Fruit fly (Drosophila melanogaster) whole organism, embryonic: ENCODE data around the gene Mrm2.

ENCODE experiments used
- Ada2b ChIP-seq: fragments of 200-800 bp; sonication (Bioruptor generic); IDR thresholded peaks from 2 replicates; pipeline ENCODE4 v1.3.6; 2022; ENCODE audit warnings: missing biosample characterization, missing genetic modification characterization
- Antp ChIP-seq: fragments of 200-800 bp; sonication (Bioruptor generic); optimal IDR thresholded peaks from 3 replicates; lab custom pipeline; 2016; ENCODE audit warnings: missing biosample characterization, missing genetic modification characterization
- Blimp-1 ChIP-seq: fragments of 200-800 bp; sonication (Bioruptor generic); optimal IDR thresholded peaks from 3 replicates; lab custom pipeline; 2018; ENCODE audit warnings: missing biosample characterization, missing genetic modification characterization, mild to moderate bottlenecking, moderate library complexity, missing genetic modification reagents
- CG1024 ChIP-seq: fragments of 200-800 bp; sonication (Bioruptor generic); IDR thresholded peaks from 2 replicates; pipeline ENCODE4 v1.3.6; 2022; ENCODE audit warnings: missing biosample characterization, missing genetic modification characterization
- CG10543 ChIP-seq: fragments of 200-800 bp; sonication (Bioruptor generic); optimal IDR thresholded peaks from 3 replicates; lab custom pipeline; 2017; ENCODE audit warnings: missing biosample characterization, mild to moderate bottlenecking, missing genetic modification characterization, moderate library complexity
- CG11247 ChIP-seq: fragments of 200-800 bp; sonication (Bioruptor generic); IDR thresholded peaks from 2 replicates; pipeline ENCODE4 v1.3.6; 2022; ENCODE audit warnings: missing biosample characterization, missing genetic modification characterization
- CG11504 ChIP-seq: fragments of 200-800 bp; sonication (Bioruptor generic); optimal IDR thresholded peaks from 3 replicates; lab custom pipeline; 2019; ENCODE audit warnings: missing biosample characterization, mild to moderate bottlenecking, missing genetic modification characterization, moderate library complexity
- CG14965 ChIP-seq: fragments of 200-800 bp; sonication (Bioruptor generic); optimal IDR thresholded peaks from 2 replicates; lab custom pipeline; 2016; ENCODE audit warnings: missing biosample characterization, missing genetic modification characterization, borderline replicate concordance
- CG17359 ChIP-seq: fragments of 200-800 bp; sonication (Bioruptor generic); optimal IDR thresholded peaks from 3 replicates; lab custom pipeline; 2018; ENCODE audit warnings: missing biosample characterization, mild to moderate bottlenecking, missing genetic modification characterization, moderate library complexity
- CG17612 ChIP-seq: fragments of 200-800 bp; sonication (Bioruptor generic); IDR thresholded peaks from 2 replicates; pipeline ENCODE4 v1.3.6; 2022; ENCODE audit warnings: missing biosample characterization, missing genetic modification characterization
- CG18011 ChIP-seq: fragments of 200-800 bp; sonication (Bioruptor generic); optimal IDR thresholded peaks from 2 replicates; lab custom pipeline; 2017; ENCODE audit warnings: missing biosample characterization, missing genetic modification characterization, mild to moderate bottlenecking, moderate library complexity, missing genotype
- CG18764 ChIP-seq: fragments of 200-800 bp; sonication (Bioruptor generic); optimal IDR thresholded peaks from 3 replicates; lab custom pipeline; 2016; ENCODE audit warnings: missing biosample characterization, missing genetic modification characterization
- CG2120 ChIP-seq: fragments of 200-800 bp; sonication (Bioruptor generic); optimal IDR thresholded peaks from 3 replicates; lab custom pipeline; 2016; ENCODE audit warnings: missing biosample characterization, missing genetic modification characterization
- CG2875 ChIP-seq: fragments of 200-800 bp; sonication (Bioruptor generic); optimal IDR thresholded peaks from 2 replicates; lab custom pipeline; 2017; ENCODE audit warnings: missing biosample characterization, mild to moderate bottlenecking, missing genetic modification characterization, missing genetic modification reagents
- CG4730 ChIP-seq: fragments of 200-800 bp; sonication (Bioruptor generic); IDR thresholded peaks from 2 replicates; pipeline ENCODE4 v1.3.6; 2022; ENCODE audit warnings: missing biosample characterization, missing genetic modification characterization
- CG5180 ChIP-seq: fragments of 200-800 bp; sonication (Bioruptor generic); optimal IDR thresholded peaks from 3 replicates; lab custom pipeline; 2017; ENCODE audit warnings: missing biosample characterization, missing genetic modification characterization, mild to moderate bottlenecking, moderate library complexity, missing genetic modification reagents
- CG6175 ChIP-seq: fragments of 200-800 bp; sonication (Bioruptor generic); IDR thresholded peaks from 3 replicates; pipeline ENCODE4 v1.3.6; 2022; ENCODE audit warnings: missing biosample characterization, missing genetic modification characterization
- CG7839 ChIP-seq: fragments of 200-800 bp; sonication (Bioruptor generic); optimal IDR thresholded peaks from 3 replicates; lab custom pipeline; 2018; ENCODE audit warnings: missing biosample characterization, mild to moderate bottlenecking, missing genetic modification characterization, moderate library complexity
- CG8290 ChIP-seq, 3 experiments: fragments of 200-800 bp; sonication (Bioruptor generic); optimal IDR thresholded peaks; 2 replicates each; lab custom pipeline; 2016 to 2019; ENCODE audit warnings: missing biosample characterization in 3 of 3, missing genetic modification characterization in 3 of 3, mild to moderate bottlenecking in 2 of 3, moderate library complexity in 1 of 3
- CG8944 ChIP-seq: fragments of 200-800 bp; sonication (Bioruptor generic); optimal IDR thresholded peaks from 3 replicates; lab custom pipeline; 2016; ENCODE audit warnings: missing biosample characterization, missing genetic modification characterization
- CG9932 ChIP-seq: fragments of 200-800 bp; sonication (Bioruptor generic); IDR thresholded peaks from 2 replicates; pipeline ENCODE4 v1.3.6; 2022; ENCODE audit warnings: missing biosample characterization, missing genetic modification characterization
- D19A ChIP-seq: fragments of 200-800 bp; optimal IDR thresholded peaks from 3 replicates; lab custom pipeline; 2019; ENCODE audit warnings: missing biosample characterization, mild to moderate bottlenecking, missing genetic modification characterization, moderate library complexity
- Dip2 ChIP-seq: fragments of 200-800 bp; sonication (Bioruptor generic); IDR thresholded peaks from 2 replicates; pipeline ENCODE4 v1.3.6; 2022; ENCODE audit warnings: missing biosample characterization, missing genetic modification characterization
- Gsc ChIP-seq: fragments of 200-800 bp; sonication (Bioruptor generic); IDR thresholded peaks from 2 replicates; pipeline ENCODE4 v1.3.6; 2022; ENCODE audit warnings: missing biosample characterization, missing genetic modification characterization
- Gug ChIP-seq: fragments of 200-800 bp; sonication (Bioruptor generic); IDR thresholded peaks from 4 replicates; pipeline ENCODE4 v1.3.6; 2022; ENCODE audit warnings: missing biosample characterization, missing genetic modification characterization
- Max ChIP-seq: fragments of 200-800 bp; sonication (Bioruptor generic); optimal IDR thresholded peaks from 2 replicates; lab custom pipeline; 2016; ENCODE audit warnings: missing biosample characterization, mild to moderate bottlenecking, missing genetic modification characterization
- Xbp1 ChIP-seq: fragments of 200-800 bp; sonication (Bioruptor generic); optimal IDR thresholded peaks from 3 replicates; lab custom pipeline; 2016; ENCODE audit warnings: missing biosample characterization, mild to moderate bottlenecking, missing genetic modification characterization
- bbx ChIP-seq: fragments of 200-800 bp; sonication (Bioruptor generic); IDR thresholded peaks from 2 replicates; pipeline ENCODE4 v1.3.6; 2022; ENCODE audit warnings: missing biosample characterization, missing genetic modification characterization; ENCODE audit not compliant: partially characterized antibody
- chinmo ChIP-seq: fragments of 200-800 bp; sonication (Bioruptor generic); IDR thresholded peaks from 4 replicates; pipeline ENCODE4 v1.3.6; 2022; ENCODE audit warnings: missing biosample characterization, missing genetic modification characterization; ENCODE audit not compliant: partially characterized antibody
- disco-r ChIP-seq: fragments of 200-800 bp; sonication (Bioruptor generic); optimal IDR thresholded peaks from 2 replicates; lab custom pipeline; 2016; ENCODE audit warnings: missing biosample characterization, missing genetic modification characterization
- dpn ChIP-seq, 2 experiments: fragments of 200-800 bp; sonication (Bioruptor generic); optimal IDR thresholded peaks; 3 replicates each; lab custom pipeline; 2016; ENCODE audit warnings: missing biosample characterization in 2 of 2, missing genetic modification characterization in 2 of 2
- ftz-f1 ChIP-seq: fragments of 200-800 bp; sonication (Bioruptor generic); optimal IDR thresholded peaks from 2 replicates; lab custom pipeline; 2016; ENCODE audit warnings: missing biosample characterization, missing genetic modification characterization
- knrl ChIP-seq: fragments of 200-800 bp; sonication (Bioruptor generic); IDR thresholded peaks from 3 replicates; pipeline ENCODE4 v1.3.6; 2022; ENCODE audit warnings: missing biosample characterization, missing genetic modification characterization; ENCODE audit not compliant: partially characterized antibody
- lilli ChIP-seq: fragments of 200-800 bp; sonication (Bioruptor generic); optimal IDR thresholded peaks from 3 replicates; lab custom pipeline; 2016; ENCODE audit warnings: missing biosample characterization, missing genetic modification characterization
- onecut ChIP-seq: fragments of 200-800 bp; sonication (Bioruptor generic); IDR thresholded peaks from 2 replicates; pipeline ENCODE4 v1.3.6; 2022; ENCODE audit warnings: missing biosample characterization, missing genetic modification characterization
- p53 ChIP-seq: fragments of 200-800 bp; sonication (Bioruptor generic); optimal IDR thresholded peaks from 2 replicates; lab custom pipeline; 2016; ENCODE audit warnings: missing biosample characterization, missing genetic modification characterization
- pan ChIP-seq, 4 experiments: fragments of >200 bp in 3 of 4; fragments of 200-800 bp in 1 of 4; sonication (Bioruptor generic) in 1 of 4; optimal IDR thresholded peaks in 3 of 4; IDR thresholded peaks in 1 of 4; 2 replicates each; pipeline versions ENCODE4 v1.3.6 to Lab custom; 2017 to 2022; ENCODE audit warnings: missing biosample characterization in 2 of 4, missing genetic modification characterization in 2 of 4, mixed read lengths in 1 of 4
- peb ChIP-seq: fragments of 200-800 bp; sonication (Bioruptor generic); IDR thresholded peaks from 2 replicates; pipeline ENCODE4 v1.3.6; 2022; ENCODE audit warnings: missing biosample characterization, missing genetic modification characterization
- ranshi ChIP-seq: fragments of 200-800 bp; sonication (Bioruptor generic); IDR thresholded peaks from 2 replicates; pipeline ENCODE4 v1.3.6; 2022; ENCODE audit warnings: missing biosample characterization, missing genetic modification characterization
- row ChIP-seq: fragments of 200-800 bp; sonication (Bioruptor generic); IDR thresholded peaks from 3 replicates; pipeline ENCODE4 v1.3.6; 2022; ENCODE audit warnings: missing biosample characterization, missing genetic modification characterization
- slp2 ChIP-seq: fragments of 200-800 bp; sonication (Bioruptor generic); optimal IDR thresholded peaks from 2 replicates; lab custom pipeline; 2016; ENCODE audit warnings: missing biosample characterization, missing genetic modification characterization
- ssp ChIP-seq: fragments of 200-800 bp; sonication (Bioruptor generic); IDR thresholded peaks from 2 replicates; pipeline ENCODE4 v1.3.6; 2022; ENCODE audit warnings: missing biosample characterization, missing genetic modification characterization
- stwl ChIP-seq: fragments of 200-800 bp; sonication (Bioruptor generic); optimal IDR thresholded peaks from 3 replicates; lab custom pipeline; 2018; ENCODE audit warnings: missing biosample characterization, mild to moderate bottlenecking, missing genetic modification characterization, moderate library complexity
- tgo ChIP-seq: fragments of 200-800 bp; sonication (Bioruptor generic); IDR thresholded peaks from 3 replicates; pipeline ENCODE4 v1.3.6; 2022; ENCODE audit warnings: missing biosample characterization, missing genetic modification characterization
- vvl ChIP-seq: fragments of 200-800 bp; sonication (Bioruptor generic); IDR thresholded peaks from 2 replicates; pipeline ENCODE4 v1.3.6; 2022; ENCODE audit warnings: missing biosample characterization, missing genetic modification characterization
- zf30C ChIP-seq: fragments of 200-800 bp; sonication (Bioruptor generic); optimal IDR thresholded peaks from 3 replicates; lab custom pipeline; 2018; ENCODE audit warnings: missing biosample characterization, mild to moderate bottlenecking, missing genetic modification characterization
- zfh2 ChIP-seq: fragments of 200-800 bp; sonication (Bioruptor generic); optimal IDR thresholded peaks from 2 replicates; lab custom pipeline; 2016; ENCODE audit warnings: missing biosample characterization, missing genetic modification characterization

The Mrm2 gene

DNA sequence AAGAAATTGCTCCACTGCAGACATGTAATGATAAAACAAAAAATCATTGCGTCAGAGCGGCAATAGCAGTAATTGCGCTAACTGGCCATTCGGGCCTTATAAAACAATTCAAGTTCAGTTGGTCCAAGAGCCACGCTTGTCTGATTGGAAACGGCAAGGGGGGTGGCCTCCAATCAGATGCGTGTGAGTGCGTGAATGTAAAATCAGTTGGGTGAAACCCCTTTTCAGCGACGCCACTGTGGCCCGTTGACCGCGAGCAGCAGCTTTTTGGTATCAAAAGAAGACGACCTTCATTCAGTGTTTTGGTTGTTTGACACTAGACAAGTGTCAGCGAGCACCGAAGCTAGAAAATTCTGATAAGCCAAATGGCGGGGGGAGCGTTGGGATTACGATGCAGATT lies 40.9 kb downstream of the Mrm2 start (continued):
- peak; percentile 42; the same call in 1 of the 2 replicates for TF ChIP-seq CG11247 (GFP tag; lab: Robert Waterston, UW)
- peak; percentile 91 for TF ChIP-seq ftz-f1
- peak; percentile 25; the same call in 1 of the 2 replicates for TF ChIP-seq Ada2b (GFP tag; lab: Robert Waterston, UW)
- peak; percentile 58; the same call in 2 of the 3 replicates for TF ChIP-seq row (GFP tag; lab: Robert Waterston, UW)
- 0 out of 3 replicates have a peak, but pooled peaks have one; percentile 24 for TF ChIP-seq CG6175 (GFP tag; lab: Robert Waterston, UW)
- no peak for TF ChIP-seq CG18764 (GFP tag; lab: Kevin White, UChicago)
- no peak for TF ChIP-seq Gug (GFP tag; lab: Robert Waterston, UW)
- no peak for TF ChIP-seq CG8944 (GFP tag; lab: Kevin White, UChicago)
- TF ChIP-seq chinmo = peak; percentile 83; the same call in 3 of the 4 replicates
- 0 out of 2 replicates have a peak, but pooled peaks have one; percentile 18 for TF ChIP-seq CG1024 (GFP tag; lab: Robert Waterston, UW)
- TF ChIP-seq dpn (GFP tag; optimal IDR thresholded peaks at IDR 0.05; lab: Kevin White, UChicago) = peak in 1 of 2 experiments; percentile 20
- peak; percentile 13 for TF ChIP-seq CG10543 (GFP tag; lab: Kevin White, UChicago)
- TF ChIP-seq tgo (GFP tag; lab: Robert Waterston, UW) = peak; percentile 19; the same call in 1 of the 3 replicates
- TF ChIP-seq CG2120 = peak; percentile 31
- TF ChIP-seq CG2875 (GFP tag; lab: Kevin White, UChicago) = no peak
- peak; percentile 24; the same call in 1 of the 2 replicates for TF ChIP-seq ranshi
- TF ChIP-seq lilli (GFP tag; lab: Kevin White, UChicago) = peak; percentile 7
- peak; percentile 35 for TF ChIP-seq CG9932 (GFP tag; lab: Robert Waterston, UW)
- peak; percentile 11 for TF ChIP-seq Antp
- TF ChIP-seq pan (optimal IDR thresholded peaks at IDR 0.05; lab: Kevin White, UChicago) = no peak
- TF ChIP-seq pan (GFP tag; optimal IDR thresholded peaks at IDR 0.05 in 1 of 2, IDR thresholded peaks at IDR 0.05 in 1 of 2) = peak in 1 of 2 experiments; percentile 44
- TF ChIP-seq, all 482 proteins: peak for 42

DNA sequence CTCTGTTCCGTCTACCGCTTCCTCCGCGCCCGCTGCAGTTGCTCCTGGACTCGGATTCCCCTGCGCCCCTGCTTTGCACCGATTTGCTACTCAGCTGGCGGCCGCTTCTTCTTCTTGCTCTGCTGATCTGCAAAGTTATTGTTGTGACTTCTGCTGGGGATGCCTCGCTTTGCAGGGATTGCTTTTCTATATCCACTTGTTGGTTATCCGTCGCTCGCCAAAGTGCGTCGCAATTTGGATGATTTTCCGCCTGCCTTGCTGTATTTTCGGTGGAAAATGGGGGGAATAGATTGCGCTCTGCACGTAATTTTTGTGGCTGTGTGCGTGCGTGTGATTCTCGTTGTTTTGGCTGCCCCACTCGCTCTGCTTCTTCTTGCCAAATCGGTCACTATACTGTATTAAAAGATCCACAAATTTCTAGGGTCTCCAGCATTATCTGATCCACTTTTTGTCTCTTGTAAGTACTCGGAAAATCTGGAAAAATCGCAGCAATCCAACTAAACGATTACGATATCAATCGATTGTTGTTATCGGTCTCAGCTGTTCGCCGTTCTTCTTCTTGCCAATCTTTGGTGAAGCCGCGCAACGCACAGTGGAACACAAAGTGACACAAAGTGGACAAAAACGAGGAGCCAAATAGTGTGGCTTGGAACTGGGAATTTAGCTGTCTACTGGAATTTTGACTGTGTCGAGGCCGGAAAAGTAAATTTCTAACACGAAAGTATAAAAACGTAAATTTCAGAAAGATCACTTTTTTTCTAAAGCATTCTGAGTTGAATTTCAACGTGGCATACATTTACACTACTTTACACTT lies 41.7 kb downstream of the Mrm2 start, which contains the start of gene ClpX:
ClpX (minus strand) TSS at position 764 of the 814 bp plus-strand sequence.
- TF ChIP-seq Blimp-1 (no peak), Dip2 (GFP tag; lab: Robert Waterston, UW) (no peak), CG14965 (no peak), D19A (no peak), vvl (GFP tag; lab: Robert Waterston, UW) (0 out of 2 replicates have a peak, but pooled peaks have one; percentile 26), Max (GFP tag; lab: Kevin White, UChicago) (no peak), CG17612 (GFP tag; lab: Robert Waterston, UW) (no peak), CG18011 (no peak), CG5180 (no peak), CG17359 (tag; lab: Kevin White, UChicago) (no peak), peb (GFP tag; lab: Robert Waterston, UW) (no peak), CG4730 (GFP tag; lab: Robert Waterston, UW) (no peak), knrl (peak; percentile 60), zfh2 (GFP tag; lab: Kevin White, UChicago) (no peak), Xbp1 (GFP tag; lab: Kevin White, UChicago) (no peak), p53 (GFP tag; lab: Kevin White, UChicago) (no peak), slp2 (GFP tag; lab: Kevin White, UChicago) (no peak), CG8290 (GFP tag; optimal IDR thresholded peaks at IDR 0.05; lab: Kevin White, UChicago) (no peak), CG8290 (tag; optimal IDR thresholded peaks at IDR 0.05; lab: Kevin White, UChicago) (peak in 1 of 2 experiments; percentile 50), CG7839 (tag; lab: Kevin White, UChicago) (peak; percentile 8), CG11504 (no peak), bbx (GFP tag; lab: Robert Waterston, UW) (peak; percentile 77), disco-r (GFP tag; lab: Kevin White, UChicago) (no peak), stwl (tag; lab: Kevin White, UChicago) (peak; percentile 68), Gsc (GFP tag; lab: Robert Waterston, UW) (no peak), zf30C (GFP tag; lab: Kevin White, UChicago) (no peak), ssp (GFP tag; lab: Robert Waterston, UW) (no peak), Antp (no peak), onecut (GFP tag; lab: Robert Waterston, UW) (no peak)
